Fruit fly (Drosophila melanogaster) whole organism, wandering third instar larva: ENCODE measurements around the gene Polr2D.

Experiments used
- Abd-B ChIP-seq: fragments of >200 bp; optimal IDR thresholded peaks from 2 replicates; lab custom pipeline; 2017; ENCODE audit warnings: missing biosample characterization, missing genetic modification characterization
- CG32264 ChIP-seq: fragments of 200-800 bp; sonication (Bioruptor generic); optimal IDR thresholded peaks from 2 replicates; lab custom pipeline; 2016; ENCODE audit warnings: missing biosample characterization, missing genetic modification characterization
- CG9705 ChIP-seq: fragments of 200-800 bp; sonication (Bioruptor generic); optimal IDR thresholded peaks from 2 replicates; lab custom pipeline; 2018; ENCODE audit warnings: missing biosample characterization, mild to moderate bottlenecking, missing genetic modification characterization
- CrebA ChIP-seq: fragments of 200-800 bp; sonication (Bioruptor generic); optimal IDR thresholded peaks from 2 replicates; lab custom pipeline; 2016; ENCODE audit warnings: missing biosample characterization, mild to moderate bottlenecking, missing genetic modification characterization, borderline replicate concordance
- Dfd ChIP-seq: fragments of >200 bp; optimal IDR thresholded peaks from 2 replicates; lab custom pipeline; 2017; ENCODE audit warnings: missing biosample characterization, missing genetic modification characterization
- Dif ChIP-seq: fragments of 200-275, 200-300 bp; sonication (Bioruptor generic); optimal IDR thresholded peaks from 2 replicates; lab custom pipeline; 2018; ENCODE audit warnings: missing biosample characterization, missing genetic modification characterization; ENCODE audit not compliant: partially characterized antibody
- GATAd ChIP-seq: sonication (Bioruptor generic); optimal IDR thresholded peaks from 2 replicates; lab custom pipeline; 2016; ENCODE audit warnings: missing biosample characterization, missing genetic modification characterization
- HLH106 ChIP-seq: fragments of 200-800 bp; optimal IDR thresholded peaks from 3 replicates; lab custom pipeline; 2019; ENCODE audit warnings: missing biosample characterization, mild to moderate bottlenecking, missing genetic modification characterization, moderate library complexity
- Hnf4 ChIP-seq: fragments of 200-800 bp; sonication (Bioruptor generic); optimal IDR thresholded peaks from 2 replicates; lab custom pipeline; 2016; ENCODE audit warnings: missing biosample characterization, mild to moderate bottlenecking, missing genetic modification characterization
- Hr78 ChIP-seq: fragments of >200 bp; optimal IDR thresholded peaks from 2 replicates; lab custom pipeline; 2017; ENCODE audit warnings: missing biosample characterization, missing genetic modification characterization
- Hr83 ChIP-seq: fragments of 200-300 bp; sonication (Bioruptor generic); optimal IDR thresholded peaks from 2 replicates; lab custom pipeline; 2016; ENCODE audit warnings: missing biosample characterization, mild to moderate bottlenecking, missing genetic modification characterization, moderate library complexity; ENCODE audit not compliant: poor library complexity, severe bottlenecking
- Jra ChIP-seq: sonication (Bioruptor generic); optimal IDR thresholded peaks from 2 replicates; lab custom pipeline; 2016; ENCODE audit warnings: missing biosample characterization, missing genetic modification characterization
- Mio ChIP-seq: sonication (Bioruptor generic); optimal IDR thresholded peaks from 2 replicates; lab custom pipeline; 2016; ENCODE audit warnings: missing biosample characterization, missing genetic modification characterization
- Myc ChIP-seq: fragments of >200 bp; optimal IDR thresholded peaks from 2 replicates; lab custom pipeline; 2017
- N ChIP-seq: fragments of >200 bp; optimal IDR thresholded peaks from 2 replicates; lab custom pipeline; 2018; ENCODE audit warnings: missing biosample characterization, missing external identifiers, missing genetic modification characterization
- OdsH ChIP-seq: fragments of 200-800 bp; sonication (Bioruptor generic); optimal IDR thresholded peaks from 2 replicates; lab custom pipeline; 2016; ENCODE audit warnings: missing biosample characterization, mild to moderate bottlenecking, missing genetic modification characterization
- Rel ChIP-seq, 2 experiments: fragments of 200-800 bp; sonication (Bioruptor generic) in 1 of 2; optimal IDR thresholded peaks; 2 replicates in 1 of 2; 3 replicates in 1 of 2; lab custom pipeline; 2016 to 2019; ENCODE audit warnings: mild to moderate bottlenecking in 2 of 2, missing biosample characterization in 2 of 2, missing genetic modification characterization in 2 of 2, moderate library complexity in 1 of 2
- Sp1 ChIP-seq: fragments of 200-800 bp; sonication (Bioruptor generic); optimal IDR thresholded peaks from 3 replicates; lab custom pipeline; 2019; ENCODE audit warnings: missing biosample characterization, mild to moderate bottlenecking, missing genetic modification characterization, moderate library complexity
- Vsx2 ChIP-seq: fragments of 200-300, 225-300 bp; sonication (Bioruptor generic); optimal IDR thresholded peaks from 2 replicates; lab custom pipeline; 2018; ENCODE audit warnings: missing biosample characterization, missing genetic modification characterization; ENCODE audit not compliant: partially characterized antibody
- br ChIP-seq: fragments of 200-800 bp; sonication (Bioruptor generic); optimal IDR thresholded peaks from 2 replicates; lab custom pipeline; 2016; ENCODE audit warnings: missing biosample characterization, missing genetic modification characterization
- brk ChIP-seq: fragments of 200-800 bp; sonication (Bioruptor generic); optimal IDR thresholded peaks from 2 replicates; lab custom pipeline; 2016; ENCODE audit warnings: missing biosample characterization, mild to moderate bottlenecking, missing genetic modification characterization
- dl ChIP-seq, 2 experiments: fragments of 175-275, 200-275 bp in 1 of 2; fragments of 200-275 bp in 1 of 2; sonication (Bioruptor generic); optimal IDR thresholded peaks; lab custom pipeline; 2018; ENCODE audit warnings: mild to moderate bottlenecking in 2 of 2, missing biosample characterization in 2 of 2, missing genetic modification characterization in 2 of 2, moderate library complexity in 2 of 2; ENCODE audit not compliant: partially characterized antibody in 2 of 2, insufficient read depth in 1 of 2
- dmrt93B ChIP-seq: fragments of 200-800 bp; sonication (Bioruptor generic); optimal IDR thresholded peaks from 2 replicates; lab custom pipeline; 2018; ENCODE audit warnings: missing biosample characterization, mild to moderate bottlenecking, missing genetic modification characterization
- dsf ChIP-seq: sonication (Bioruptor generic); optimal IDR thresholded peaks from 2 replicates; lab custom pipeline; 2016; ENCODE audit warnings: missing biosample characterization, missing genetic modification characterization, borderline replicate concordance
- ey ChIP-seq: fragments of 200-800 bp; sonication (Bioruptor generic); optimal IDR thresholded peaks from 2 replicates; lab custom pipeline; 2016; ENCODE audit warnings: missing biosample characterization, missing genetic modification characterization
- foxo ChIP-seq, 2 experiments: fragments of 200-800 bp; sonication (Bioruptor generic); optimal IDR thresholded peaks; 2 replicates in 1 of 2; 3 replicates in 1 of 2; lab custom pipeline; 2016 to 2017; ENCODE audit warnings: missing biosample characterization in 2 of 2, missing genetic modification characterization in 2 of 2
- fru ChIP-seq: fragments of 200-800 bp; sonication (Bioruptor generic); optimal IDR thresholded peaks from 3 replicates; lab custom pipeline; 2016; ENCODE audit warnings: missing biosample characterization, mild to moderate bottlenecking, missing genetic modification characterization
- h ChIP-seq: fragments of 200-800 bp; sonication (Bioruptor generic); optimal IDR thresholded peaks from 3 replicates; lab custom pipeline; 2016; ENCODE audit warnings: missing biosample characterization, mild to moderate bottlenecking, missing genetic modification characterization
- jim ChIP-seq: fragments of 175-275, 200-325 bp; sonication (Bioruptor generic); optimal IDR thresholded peaks from 2 replicates; lab custom pipeline; 2016; ENCODE audit warnings: missing biosample characterization, mild to moderate bottlenecking, missing genetic modification characterization
- lola ChIP-seq: fragments of >200 bp; optimal IDR thresholded peaks from 2 replicates; lab custom pipeline; 2017; ENCODE audit warnings: missing biosample characterization, missing genetic modification characterization
- pan ChIP-seq: fragments of >200 bp; optimal IDR thresholded peaks from 2 replicates; lab custom pipeline; 2017
- psq ChIP-seq: fragments of 200-800 bp; sonication (Bioruptor generic); optimal IDR thresholded peaks from 3 replicates; lab custom pipeline; 2017; ENCODE audit warnings: missing biosample characterization, mild to moderate bottlenecking, missing genetic modification characterization, moderate library complexity
- rgr ChIP-seq: fragments of 200-800 bp; sonication (Bioruptor generic); optimal IDR thresholded peaks from 3 replicates; lab custom pipeline; 2016; ENCODE audit warnings: missing biosample characterization, mild to moderate bottlenecking, missing genetic modification characterization
- sage ChIP-seq: fragments of 200-800 bp; sonication (Bioruptor generic); optimal IDR thresholded peaks from 2 replicates; lab custom pipeline; 2016; ENCODE audit warnings: missing biosample characterization, mild to moderate bottlenecking, missing genetic modification characterization
- sv ChIP-seq: fragments of 200-800 bp; sonication (Bioruptor generic); optimal IDR thresholded peaks from 3 replicates; lab custom pipeline; 2016; ENCODE audit warnings: missing biosample characterization, missing genetic modification characterization
- tai ChIP-seq: sonication (Bioruptor generic); optimal IDR thresholded peaks from 2 replicates; lab custom pipeline; 2016; ENCODE audit warnings: missing biosample characterization, missing genetic modification characterization
- usp ChIP-seq: fragments of >200 bp; optimal IDR thresholded peaks from 2 replicates; lab custom pipeline; 2017; ENCODE audit warnings: missing biosample characterization, missing genetic modification characterization
- woc ChIP-seq: sonication (Bioruptor generic); optimal IDR thresholded peaks from 2 replicates; lab custom pipeline; 2016; ENCODE audit warnings: missing biosample characterization, mild to moderate bottlenecking, missing genetic modification characterization

The Polr2D gene

DNA sequence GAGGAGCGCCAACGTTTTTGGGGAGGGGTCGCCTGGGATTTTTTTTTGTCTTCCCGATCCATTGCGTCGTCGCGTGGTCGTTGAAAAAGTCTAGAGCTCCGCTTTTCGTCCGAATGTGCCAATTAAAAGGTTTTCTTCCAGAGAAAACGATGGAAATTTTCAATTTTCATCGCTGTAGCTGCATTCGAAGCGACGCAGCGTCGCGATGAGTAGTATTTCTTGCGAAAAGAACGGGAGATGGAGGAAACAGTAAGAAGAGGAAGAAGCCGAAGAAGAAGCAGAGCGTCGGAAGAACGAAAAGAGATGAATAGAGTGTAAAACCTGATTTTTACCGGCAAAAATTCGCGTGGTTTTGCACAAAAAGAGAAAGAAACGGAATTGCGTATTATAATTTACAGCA lies 12.3 kb downstream of the Polr2D start:
- TF ChIP-seq Abd-B (GFP tag; lab: Kevin White, UChicago) (no peak), psq (GFP tag; lab: Kevin White, UChicago) (peak; percentile 84), foxo (GFP tag; optimal IDR thresholded peaks at IDR 0.05; lab: Kevin White, UChicago) (no peak), h (GFP tag; lab: Kevin White, UChicago) (no peak), GATAd (GFP tag; lab: Kevin White, UChicago) (no peak), Dif (GFP tag; lab: Kevin White, UChicago) (peak; percentile 27), sage (GFP tag; lab: Kevin White, UChicago) (no peak), Sp1 (GFP tag; lab: Kevin White, UChicago) (no peak), N (GFP tag; lab: Kevin White, UChicago) (no peak), pan (lab: Kevin White, UChicago) (no peak)

DNA sequence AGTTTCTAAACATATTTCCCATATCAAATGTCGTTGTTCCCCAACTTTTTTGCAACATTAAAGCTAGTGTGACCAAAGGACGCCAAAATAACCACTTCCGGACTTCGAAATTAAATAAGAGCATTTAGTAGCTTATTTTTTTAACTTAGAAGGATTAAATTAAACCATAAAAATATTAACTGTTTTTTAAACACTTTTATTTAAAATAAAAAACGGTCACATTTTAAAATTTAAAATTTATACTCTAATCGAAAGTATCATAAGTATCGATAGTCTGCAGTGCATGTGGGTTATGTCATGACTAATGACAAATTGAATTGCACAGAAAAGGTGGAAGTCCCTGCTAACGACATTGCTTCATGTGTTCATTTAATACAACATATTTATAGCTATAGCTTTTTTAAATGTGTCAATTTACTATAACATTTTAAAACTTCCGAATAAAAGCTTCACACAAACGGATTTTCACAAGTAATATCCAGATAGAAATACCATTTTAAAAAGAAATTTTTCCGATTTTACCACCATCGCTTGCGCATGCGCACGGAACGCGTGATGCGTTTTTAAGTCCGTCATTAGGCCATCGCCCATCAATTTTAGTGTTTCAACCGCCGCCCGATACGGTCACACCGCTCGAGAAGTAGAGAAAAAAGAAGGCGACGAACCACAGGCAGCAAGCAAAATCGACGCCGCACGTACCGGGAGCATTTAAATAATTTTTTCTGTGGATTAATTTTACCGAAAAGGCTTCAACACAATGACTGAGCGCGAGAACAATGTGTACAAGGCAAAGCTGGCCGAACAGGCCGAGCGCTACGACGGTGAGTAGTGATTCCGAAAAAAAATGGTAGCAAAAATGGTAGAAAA lies 13.0 kb downstream of the Polr2D start, which contains the start of the genes CG7156 and 14-3-3epsilon:
TSS of gene CG7156 (minus strand) at position 71 of the 867 bp plus-strand sequence.
TSS of gene 14-3-3epsilon (plus strand) at position 443 of the 867 bp plus-strand sequence.
- TF ChIP-seq Dif (GFP tag; lab: Kevin White, UChicago) = peak; percentile 71
- no peak for TF ChIP-seq CG32264
- no peak for TF ChIP-seq Hr78 (GFP tag; lab: Kevin White, UChicago)
- no peak for TF ChIP-seq usp (GFP tag; lab: Kevin White, UChicago)
- TF ChIP-seq brk (GFP tag; lab: Kevin White, UChicago) = no peak
- no peak for TF ChIP-seq psq (GFP tag; lab: Kevin White, UChicago)
- TF ChIP-seq rgr (GFP tag; lab: Kevin White, UChicago) = peak; percentile 5
- TF ChIP-seq HLH106 (tag; lab: Kevin White, UChicago) = peak; percentile 25
- peak; percentile 37 for TF ChIP-seq OdsH (GFP tag; lab: Kevin White, UChicago)
- peak; percentile 42 for TF ChIP-seq Sp1 (GFP tag; lab: Kevin White, UChicago)
- TF ChIP-seq CrebA (GFP tag; lab: Kevin White, UChicago) = no peak
- no peak for TF ChIP-seq CG9705 (GFP tag; lab: Kevin White, UChicago)
- TF ChIP-seq Hnf4 (GFP tag; lab: Kevin White, UChicago) = no peak
- TF ChIP-seq dl (GFP tag; optimal IDR thresholded peaks at IDR 0.05; lab: Kevin White, UChicago; ENCODE audit: insufficient read depth in 1 of 2, partially characterized antibody in 2 of 2) = no peak
- TF ChIP-seq GATAd (GFP tag; lab: Kevin White, UChicago) = no peak
- peak in 1 of 2 experiments; percentile 46 for TF ChIP-seq foxo (GFP tag; optimal IDR thresholded peaks at IDR 0.05; lab: Kevin White, UChicago)
- no peak for TF ChIP-seq br (GFP tag; lab: Kevin White, UChicago)
- peak; percentile 21 for TF ChIP-seq ey (GFP tag; lab: Kevin White, UChicago)
- TF ChIP-seq Jra (GFP tag; lab: Kevin White, UChicago) = peak; percentile 39
- TF ChIP-seq Dfd (GFP tag; lab: Kevin White, UChicago) = no peak
- TF ChIP-seq sv = peak; percentile 30
- peak; percentile 70 for TF ChIP-seq Myc (lab: Kevin White, UChicago)
- peak; percentile 29 for TF ChIP-seq h (GFP tag; lab: Kevin White, UChicago)
- TF ChIP-seq Abd-B (GFP tag; lab: Kevin White, UChicago) = no peak
- no peak for TF ChIP-seq Mio (GFP tag; lab: Kevin White, UChicago)
- TF ChIP-seq dmrt93B (GFP tag; lab: Kevin White, UChicago) = peak; percentile 17
- peak; percentile 22 for TF ChIP-seq Hr83 (GFP tag; lab: Kevin White, UChicago)
- peak; percentile 87 for TF ChIP-seq Vsx2 (GFP tag; lab: Kevin White, UChicago)
- TF ChIP-seq tai = no peak
- TF ChIP-seq sage (GFP tag; lab: Kevin White, UChicago) = no peak
- no peak for TF ChIP-seq lola (GFP tag; lab: Kevin White, UChicago)
- TF ChIP-seq woc (GFP tag; lab: Kevin White, UChicago) = peak; percentile 2
- TF ChIP-seq fru (GFP tag; lab: Kevin White, UChicago) = peak; percentile 28
- peak; percentile 64 for TF ChIP-seq jim (GFP tag; lab: Kevin White, UChicago)
- TF ChIP-seq pan (lab: Kevin White, UChicago) = no peak
- no peak for TF ChIP-seq Rel (GFP tag; optimal IDR thresholded peaks at IDR 0.05; lab: Kevin White, UChicago)
- peak; percentile 94 for TF ChIP-seq Rel (tag; optimal IDR thresholded peaks at IDR 0.05; lab: Kevin White, UChicago)
- no peak for TF ChIP-seq dsf (GFP tag; lab: Kevin White, UChicago)
- TF ChIP-seq N (GFP tag; lab: Kevin White, UChicago) = no peak
